Worm (Caenorhabditis elegans) whole organism, L2 larva: ENCODE data around the gene spe-6.

Experiments
- R02D3.7 ChIP-seq: fragments of 150-350 bp; optimal IDR thresholded peaks from 2 replicates; lab custom pipeline; 2014; ENCODE audit warnings: missing biosample characterization, missing genetic modification characterization
- ZK546.5 ChIP-seq: sonication (generic microtip); optimal IDR thresholded peaks from 2 replicates; lab custom pipeline; 2017; ENCODE audit warnings: missing biosample characterization, missing genetic modification characterization
- blmp-1 ChIP-seq: sonication (generic microtip); optimal IDR thresholded peaks from 2 replicates; lab custom pipeline; 2017; ENCODE audit warnings: missing genetic modification characterization, mild to moderate bottlenecking, missing compliant biosample characterization, antibody characterized with exemption, moderate library complexity; ENCODE audit not compliant: insufficient read depth
- ceh-16 ChIP-seq: fragments of 150-350 bp; optimal IDR thresholded peaks from 2 replicates; lab custom pipeline; 2014; ENCODE audit warnings: missing biosample characterization, missing genetic modification characterization
- nhr-237 ChIP-seq: fragments of 150-350 bp; optimal IDR thresholded peaks from 2 replicates; lab custom pipeline; 2014; ENCODE audit warnings: missing biosample characterization, missing genetic modification characterization

ce11 chrIII:11535453-11535852 lies 30.2 kb downstream of the spe-6 start:
- TF ChIP-seq blmp-1 (tag; lab: Kevin White, UChicago) (no peak), ceh-16 (no peak), ZK546.5 (tag; lab: Kevin White, UChicago) (no peak), R02D3.7 (no peak), nhr-237 (tag; lab: Kevin White, UChicago) (no peak)
